Worm (Caenorhabditis elegans) whole organism, midembryonic: ENCODE results near the gene sgk-1.

Source experiments
- klf-2 ChIP-seq: fragments of 200-800 bp; sonication (Bioruptor generic); conservative IDR thresholded peaks from 2 replicates; pipeline ENCODE4 v1.3.6; 2022; ENCODE audit warnings: missing genetic modification reagents, missing genetic modification characterization, missing compliant biosample characterization
- med-1 ChIP-seq: sonication (generic microtip); optimal IDR thresholded peaks from 2 replicates; lab custom pipeline; 2017; ENCODE audit warnings: missing genetic modification characterization, mild to moderate bottlenecking, missing compliant biosample characterization, antibody characterized with exemption, missing genetic modification reagents; ENCODE audit not compliant: insufficient read depth
- ref-1 ChIP-seq: fragments of 200-800 bp; sonication (Bioruptor generic); conservative IDR thresholded peaks from 2 replicates; pipeline ENCODE4 v1.3.6; 2022; ENCODE audit warnings: missing genetic modification reagents, missing genetic modification characterization, missing compliant biosample characterization
- ztf-23 ChIP-seq: fragments of 200-800 bp; sonication (Bioruptor generic); IDR thresholded peaks from 2 replicates; pipeline ENCODE4 v1.3.6; 2022; ENCODE audit warnings: missing genetic modification reagents, missing genetic modification characterization, missing compliant biosample characterization

DNA sequence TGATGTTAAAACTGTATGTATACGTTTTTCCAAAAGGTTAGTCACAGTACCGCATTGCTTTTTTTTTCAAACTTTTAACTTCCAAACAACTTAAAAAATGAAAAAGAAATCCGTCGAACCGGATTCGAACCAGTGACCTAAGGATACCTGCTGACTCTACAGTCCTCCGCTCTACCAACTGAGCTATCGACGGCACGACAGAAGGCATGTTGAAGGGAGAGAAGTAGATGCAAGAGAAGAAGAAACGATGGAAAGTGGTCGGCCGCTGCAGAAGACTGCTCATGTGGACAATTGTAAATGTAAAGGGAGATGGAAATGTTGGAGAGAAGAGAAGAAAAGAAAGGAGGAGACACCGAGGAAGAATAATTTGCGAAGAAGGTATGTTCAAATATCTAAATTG, 52.3 kb downstream of the sgk-1 start:
- peak; percentile 94 for TF ChIP-seq ztf-23 (GFP tag; lab: Robert Waterston, UW)
- peak; percentile 95 for TF ChIP-seq klf-2 (GFP tag; lab: Robert Waterston, UW)
- peak; percentile 77 for TF ChIP-seq med-1 (GFP tag; lab: Kevin White, UChicago)
- TF ChIP-seq ref-1 (GFP tag; lab: Robert Waterston, UW), result peak; percentile 85
